Fruit fly (Drosophila melanogaster) whole organism, prepupa: ENCODE data around the gene CG32772.

Experiments used
- CG10631 ChIP-seq: fragments of 200-800 bp; sonication (Bioruptor generic); optimal IDR thresholded peaks from 2 replicates; lab custom pipeline; 2016; ENCODE audit warnings: missing biosample characterization, missing genetic modification characterization
- CG11294 ChIP-seq: fragments of 200-800 bp; sonication (Bioruptor generic); IDR thresholded peaks from 2 replicates; pipeline ENCODE4 v1.3.6; 2022; ENCODE audit warnings: missing biosample characterization, missing genetic modification characterization
- CG31627 ChIP-seq: fragments of 200-800 bp; sonication (Bioruptor generic); optimal IDR thresholded peaks from 3 replicates; lab custom pipeline; 2016; ENCODE audit warnings: missing biosample characterization, missing genetic modification characterization
- CG32006 ChIP-seq: fragments of 200-800 bp; sonication (Bioruptor generic); optimal IDR thresholded peaks from 3 replicates; lab custom pipeline; 2017; ENCODE audit warnings: missing biosample characterization, mild to moderate bottlenecking, missing genetic modification characterization
- CG3919 ChIP-seq: fragments of 200-800 bp; sonication (Bioruptor generic); optimal IDR thresholded peaks from 3 replicates; lab custom pipeline; 2016; ENCODE audit warnings: missing biosample characterization, missing genetic modification characterization
- CG6792 ChIP-seq: fragments of 200-800 bp; sonication (Bioruptor generic); optimal IDR thresholded peaks from 3 replicates; lab custom pipeline; 2016; ENCODE audit warnings: missing biosample characterization, missing genetic modification characterization
- CG6808 ChIP-seq: fragments of 200-800 bp; sonication (Bioruptor generic); optimal IDR thresholded peaks from 3 replicates; lab custom pipeline; 2017; ENCODE audit warnings: missing biosample characterization, missing genetic modification characterization, mild to moderate bottlenecking, moderate library complexity, missing genetic modification reagents
- CG7368 ChIP-seq: fragments of 200-800 bp; sonication (Bioruptor generic); optimal IDR thresholded peaks from 3 replicates; lab custom pipeline; 2016; ENCODE audit warnings: missing biosample characterization, missing genetic modification characterization
- CG8319 ChIP-seq: fragments of 200-800 bp; sonication (Bioruptor generic); optimal IDR thresholded peaks from 3 replicates; lab custom pipeline; 2016; ENCODE audit warnings: missing biosample characterization, missing genetic modification characterization
- CG8632 ChIP-seq: fragments of 200-800 bp; sonication (Bioruptor generic); optimal IDR thresholded peaks from 3 replicates; lab custom pipeline; 2016; ENCODE audit warnings: missing biosample characterization, missing genetic modification characterization
- CG9139 ChIP-seq: fragments of 200-800 bp; sonication (Bioruptor generic); optimal IDR thresholded peaks from 3 replicates; lab custom pipeline; 2017; ENCODE audit warnings: missing biosample characterization, mild to moderate bottlenecking, missing genetic modification characterization
- Eip75B ChIP-seq: fragments of 200-800 bp; sonication (Bioruptor generic); optimal IDR thresholded peaks from 3 replicates; lab custom pipeline; 2016; ENCODE audit warnings: missing biosample characterization, missing genetic modification characterization
- Eip78C ChIP-seq: fragments of 200-800 bp; sonication (Bioruptor generic); peaks from one replicate; lab custom pipeline; 2016; ENCODE audit warnings: missing biosample characterization, missing genetic modification characterization
- Eip93F ChIP-seq: fragments of 200-800 bp; sonication (Bioruptor generic); optimal IDR thresholded peaks from 2 replicates; lab custom pipeline; 2016; ENCODE audit warnings: missing biosample characterization, mild to moderate bottlenecking, missing genetic modification characterization
- Ets21C ChIP-seq: fragments of 200-800 bp; sonication (Bioruptor generic); optimal IDR thresholded peaks from 3 replicates; lab custom pipeline; 2016; ENCODE audit warnings: missing biosample characterization, missing genetic modification characterization
- Gug ChIP-seq: fragments of 200-800 bp; sonication (Bioruptor generic); IDR thresholded peaks from 2 replicates; pipeline ENCODE4 v1.3.6; 2022; ENCODE audit warnings: missing biosample characterization, missing genetic modification characterization
- Hr39 ChIP-seq: fragments of 200-800 bp; sonication (Bioruptor generic); optimal IDR thresholded peaks from 2 replicates; lab custom pipeline; 2016; ENCODE audit warnings: missing biosample characterization, missing genetic modification characterization
- Lpt ChIP-seq: fragments of 200-800 bp; sonication (Bioruptor generic); optimal IDR thresholded peaks from 3 replicates; lab custom pipeline; 2016; ENCODE audit warnings: missing biosample characterization, missing genetic modification characterization
- Met ChIP-seq: fragments of 200-800 bp; sonication (Bioruptor generic); optimal IDR thresholded peaks from 3 replicates; lab custom pipeline; 2016; ENCODE audit warnings: missing biosample characterization, missing genetic modification characterization
- OdsH ChIP-seq: fragments of 200-800 bp; sonication (Bioruptor generic); optimal IDR thresholded peaks from 3 replicates; lab custom pipeline; 2016; ENCODE audit warnings: missing biosample characterization, missing genetic modification characterization
- Sox15 ChIP-seq: fragments of 200-800 bp; sonication (Bioruptor generic); optimal IDR thresholded peaks from 3 replicates; lab custom pipeline; 2016; ENCODE audit warnings: missing biosample characterization, missing genetic modification characterization
- achi ChIP-seq: fragments of 200-800 bp; sonication (Bioruptor generic); optimal IDR thresholded peaks from 3 replicates; lab custom pipeline; 2016; ENCODE audit warnings: missing biosample characterization, missing genetic modification characterization
- acj6 ChIP-seq: fragments of 200-800 bp; sonication (Bioruptor generic); optimal IDR thresholded peaks from 3 replicates; lab custom pipeline; 2016; ENCODE audit warnings: missing biosample characterization, missing genetic modification characterization
- cyc ChIP-seq: fragments of 200-800 bp; sonication (Bioruptor generic); optimal IDR thresholded peaks from 3 replicates; lab custom pipeline; 2016; ENCODE audit warnings: missing biosample characterization, missing genetic modification characterization
- dac ChIP-seq: fragments of 200-800 bp; sonication (Bioruptor generic); optimal IDR thresholded peaks from 2 replicates; lab custom pipeline; 2017; ENCODE audit warnings: missing biosample characterization, mild to moderate bottlenecking, missing genetic modification characterization
- dsx ChIP-seq: fragments of 200-800 bp; optimal IDR thresholded peaks from 3 replicates; lab custom pipeline; 2019; ENCODE audit warnings: missing biosample characterization, mild to moderate bottlenecking, missing genetic modification characterization, moderate library complexity; ENCODE audit not compliant: poor library complexity, severe bottlenecking
- eg ChIP-seq: fragments of 200-800 bp; sonication (Bioruptor generic); IDR thresholded peaks from 3 replicates; pipeline ENCODE4 v1.3.6; 2022; ENCODE audit warnings: missing biosample characterization, missing genetic modification characterization
- esn ChIP-seq: fragments of 200-800 bp; sonication (Bioruptor generic); optimal IDR thresholded peaks from 2 replicates; lab custom pipeline; 2016; ENCODE audit warnings: missing biosample characterization, mild to moderate bottlenecking, missing genetic modification characterization, moderate library complexity
- fd59A ChIP-seq: fragments of 200-800 bp; sonication (Bioruptor generic); optimal IDR thresholded peaks from 2 replicates; lab custom pipeline; 2017; ENCODE audit warnings: missing biosample characterization, mild to moderate bottlenecking, missing genetic modification characterization, missing genetic modification reagents
- lz ChIP-seq: fragments of 200-800 bp; sonication (Bioruptor generic); optimal IDR thresholded peaks from 3 replicates; lab custom pipeline; 2016; ENCODE audit warnings: missing biosample characterization, missing genetic modification characterization
- net ChIP-seq: fragments of 200-800 bp; sonication (Bioruptor generic); optimal IDR thresholded peaks from 3 replicates; lab custom pipeline; 2016; ENCODE audit warnings: missing biosample characterization, missing genetic modification characterization
- pdm3 ChIP-seq: fragments of 200-800 bp; sonication (Bioruptor generic); optimal IDR thresholded peaks from 3 replicates; lab custom pipeline; 2016; ENCODE audit warnings: missing biosample characterization, missing genetic modification characterization
- salr ChIP-seq, 2 experiments: fragments of 200-800 bp; sonication (Bioruptor generic); optimal IDR thresholded peaks; 3 replicates each; lab custom pipeline; 2016 to 2018; ENCODE audit warnings: missing biosample characterization in 2 of 2, missing genetic modification characterization in 2 of 2, mild to moderate bottlenecking in 1 of 2
- ss ChIP-seq, 2 experiments: fragments of 200-800 bp; sonication (Bioruptor generic); optimal IDR thresholded peaks; 2 replicates in 1 of 2; 3 replicates in 1 of 2; lab custom pipeline; 2017 to 2018; ENCODE audit warnings: mild to moderate bottlenecking in 2 of 2, missing biosample characterization in 2 of 2, missing genetic modification characterization in 2 of 2, moderate library complexity in 1 of 2
- svp ChIP-seq: fragments of 200-800 bp; sonication (Bioruptor generic); peaks from one replicate; lab custom pipeline; 2016; ENCODE audit warnings: missing biosample characterization, missing genetic modification characterization
- topi ChIP-seq: fragments of 200-800 bp; sonication (Bioruptor generic); optimal IDR thresholded peaks from 3 replicates; lab custom pipeline; 2016; ENCODE audit warnings: missing biosample characterization, missing genetic modification characterization
- vri ChIP-seq: fragments of 200-800 bp; sonication (Bioruptor generic); optimal IDR thresholded peaks from 3 replicates; lab custom pipeline; 2016; ENCODE audit warnings: missing biosample characterization, mild to moderate bottlenecking, missing genetic modification characterization

CG32772 gene

dm6 chrX:4930100-4931010, 21.5 kb downstream of the CG32772 start (continued):
- TF ChIP-seq CG6808 (GFP tag; lab: Kevin White, UChicago) (peak; percentile 24), Gug (no peak), CG8632 (GFP tag; lab: Kevin White, UChicago) (peak; percentile 6), Hr39 (GFP tag; lab: Kevin White, UChicago) (peak; percentile 44), CG6792 (GFP tag; lab: Kevin White, UChicago) (no peak), esn (GFP tag; lab: Kevin White, UChicago) (peak; percentile 59), Eip78C (GFP tag; lab: Kevin White, UChicago) (peak; percentile 78), CG9139 (GFP tag; lab: Kevin White, UChicago) (no peak), net (GFP tag; lab: Kevin White, UChicago) (peak; percentile 55), Met (GFP tag; lab: Kevin White, UChicago) (peak; percentile 64), lz (GFP tag; lab: Kevin White, UChicago) (peak; percentile 56), Sox15 (GFP tag; lab: Kevin White, UChicago) (no peak), topi (peak; percentile 57), vri (peak; percentile 76), fd59A (GFP tag; lab: Kevin White, UChicago) (no peak), CG10631 (GFP tag; lab: Kevin White, UChicago) (peak; percentile 35), dac (GFP tag; lab: Kevin White, UChicago) (no peak), cyc (peak; percentile 47), CG3919 (GFP tag; lab: Kevin White, UChicago) (peak; percentile 44), salr (GFP tag; optimal IDR thresholded peaks at IDR 0.05; lab: Kevin White, UChicago) (no peak), CG7368 (GFP tag; lab: Kevin White, UChicago) (peak; percentile 19), achi (GFP tag; lab: Kevin White, UChicago) (peak; percentile 60), Eip75B (peak; percentile 24), dsx (GFP tag; lab: Kevin White, UChicago) (peak; percentile 70), pdm3 (GFP tag; lab: Kevin White, UChicago) (peak; percentile 59), OdsH (GFP tag; lab: Kevin White, UChicago) (no peak), CG8319 (GFP tag; lab: Kevin White, UChicago) (peak; percentile 2), Ets21C (GFP tag; lab: Kevin White, UChicago) (peak; percentile 42), svp (GFP tag; lab: Kevin White, UChicago) (peak; percentile 77), Lpt (peak; percentile 16), CG32006 (GFP tag; lab: Kevin White, UChicago) (peak; percentile 30), acj6 (GFP tag; lab: Kevin White, UChicago) (peak; percentile 23)

DNA sequence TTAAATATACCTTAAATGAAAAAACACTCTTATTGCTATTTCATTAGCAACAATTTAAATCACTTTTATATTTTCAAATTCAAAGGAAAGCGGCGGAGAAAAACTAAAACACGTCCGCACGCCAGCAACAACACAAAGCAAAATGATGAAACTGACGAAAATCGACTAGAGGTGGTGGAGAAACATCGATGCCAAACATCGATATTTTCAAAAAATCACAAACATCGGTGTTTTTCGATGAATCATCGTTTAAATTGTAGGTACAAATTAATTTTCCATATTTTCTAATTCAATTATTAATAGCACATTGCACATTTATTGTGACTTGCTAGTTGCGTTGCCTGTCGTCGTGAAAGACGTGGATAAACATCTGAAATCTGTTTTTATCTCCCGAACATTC, 22.1 kb downstream of the CG32772 start:
- TF ChIP-seq Met (GFP tag; lab: Kevin White, UChicago) (no peak), ss (GFP tag; optimal IDR thresholded peaks at IDR 0.05; lab: Kevin White, UChicago) (no peak), CG11294 (GFP tag; lab: Robert Waterston, UW) (no peak), CG32006 (GFP tag; lab: Kevin White, UChicago) (no peak), eg (GFP tag; lab: Robert Waterston, UW) (no peak), CG6792 (GFP tag; lab: Kevin White, UChicago) (no peak), salr (GFP tag; optimal IDR thresholded peaks at IDR 0.05; lab: Kevin White, UChicago) (no peak), Eip93F (peak; percentile 14), CG31627 (GFP tag; lab: Kevin White, UChicago) (no peak), vri (no peak), Eip78C (GFP tag; lab: Kevin White, UChicago) (peak; percentile 61)
